Worm (Caenorhabditis elegans): ENCODE measurements around the gene R02F11.9.

Gene R02F11.9

DNA sequence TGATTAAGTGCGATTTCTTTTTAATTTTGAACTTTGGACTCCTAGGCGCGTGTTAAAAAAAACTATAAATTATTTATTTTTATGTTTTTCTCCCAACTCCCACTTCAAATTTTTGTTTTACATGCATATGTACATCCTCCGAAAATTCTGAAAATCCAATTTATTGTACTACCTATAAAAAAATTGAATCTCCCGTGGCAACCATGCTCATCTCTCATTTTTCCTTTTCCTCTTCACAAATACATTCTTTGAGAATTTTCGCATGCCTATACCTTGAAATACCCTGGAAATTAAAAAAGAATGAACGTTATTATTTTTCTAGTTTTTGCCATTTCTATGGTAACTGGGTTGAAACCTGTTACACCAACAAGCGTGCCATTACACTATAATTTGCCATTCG is 1.6 kb downstream of the R02F11.9 start, which contains the start of gene R02F11.10:
TSS of gene R02F11.10 (plus strand) at position 301 of the 400 bp plus-strand sequence.
- TF ChIP-seq nhr-84 (tag; optimal IDR thresholded peaks at IDR 0.05) = no peak
- TF ChIP-seq jun-1 (tag; optimal IDR thresholded peaks at IDR 0.05) = no peak
- TF ChIP-seq sup-37 (GFP tag; optimal IDR thresholded peaks at IDR 0.05) = no peak
- TF ChIP-seq fkh-10 (GFP tag; optimal IDR thresholded peaks at IDR 0.05) = no peak
- no peak for TF ChIP-seq blmp-1 (tag; optimal IDR thresholded peaks at IDR 0.05)

DNA sequence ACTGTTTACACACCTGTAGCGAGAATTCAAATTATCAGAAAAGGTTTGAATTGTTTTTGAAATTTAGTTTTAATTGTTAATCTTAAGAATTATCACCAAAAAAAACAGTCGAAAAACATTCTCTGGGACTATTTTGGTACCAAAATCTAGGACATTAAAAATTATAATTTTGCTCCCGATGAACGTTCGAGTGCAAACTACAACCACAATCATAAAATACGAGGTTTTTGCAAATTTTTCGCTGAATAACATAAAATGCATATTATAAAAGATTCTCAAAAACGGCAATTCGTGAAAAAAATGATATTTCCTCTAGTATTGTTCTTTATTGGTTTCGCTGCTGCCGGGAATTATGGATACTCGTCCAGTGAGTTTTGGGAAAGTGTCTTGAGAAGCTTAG is 3.1 kb downstream of the R02F11.9 start, which contains the start of gene R02F11.12:
TSS of gene R02F11.12 (plus strand) at position 301 of the 400 bp plus-strand sequence.
- no peak for TF ChIP-seq snu-23 (GFP tag; optimal IDR thresholded peaks at IDR 0.05)
- TF ChIP-seq lin-14 (GFP tag; optimal IDR thresholded peaks at IDR 0.05) = no peak

DNA sequence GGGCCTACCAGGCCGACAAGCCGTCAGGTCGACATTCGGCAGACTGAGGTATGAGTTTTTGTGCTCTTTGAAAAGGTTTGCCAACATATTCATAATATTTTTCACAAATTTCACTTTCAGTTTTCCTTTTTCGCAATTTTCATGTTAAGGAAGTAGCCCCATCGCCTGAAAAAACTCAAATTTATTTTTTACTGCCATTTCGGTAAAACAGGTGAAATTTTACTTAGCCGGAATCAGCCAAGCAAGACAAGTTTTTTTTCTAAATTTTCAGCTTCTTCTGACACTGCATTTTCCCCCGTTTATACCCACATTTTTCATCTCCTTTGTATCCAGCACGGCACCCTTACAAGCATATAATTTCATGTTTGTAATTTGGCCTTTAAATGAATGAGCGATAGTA is 4.3 kb downstream of the R02F11.9 start, which contains the start of gene R02F11.11:
TSS of gene R02F11.11 (plus strand) at position 301 of the 400 bp plus-strand sequence.
- TF ChIP-seq nhr-90 (tag; optimal IDR thresholded peaks at IDR 0.05; ENCODE audit: poor library complexity) (no peak), vab-15 (tag; optimal IDR thresholded peaks at IDR 0.05) (no peak), nhr-20 (tag; optimal IDR thresholded peaks at IDR 0.05) (no peak), aly-2 (tag; optimal IDR thresholded peaks at IDR 0.05) (no peak), unc-30 (tag; optimal IDR thresholded peaks at IDR 0.05) (no peak), nhr-12 (tag; optimal IDR thresholded peaks at IDR 0.05) (no peak), dsc-1 (tag; optimal IDR thresholded peaks at IDR 0.05) (no peak), ces-1 (GFP tag; optimal IDR thresholded peaks at IDR 0.05) (no peak), lin-13 (GFP tag; optimal IDR thresholded peaks at IDR 0.05) (no peak), ceh-82 (tag; optimal IDR thresholded peaks at IDR 0.05) (no peak), ceh-90 (tag; optimal IDR thresholded peaks at IDR 0.05) (no peak), swsn-7 (tag; optimal IDR thresholded peaks at IDR 0.05) (no peak), unc-86 (tag; optimal IDR thresholded peaks at IDR 0.05) (no peak), nhr-85 (tag) (no peak), mep-1 (tag; optimal IDR thresholded peaks at IDR 0.05) (no peak), hpl-2 (GFP tag; optimal IDR thresholded peaks at IDR 0.05) (no peak), hlh-4 (tag; optimal IDR thresholded peaks at IDR 0.05) (no peak), fkh-4 (tag; optimal IDR thresholded peaks at IDR 0.05; ENCODE audit: borderline replicate concordance) (no peak), pax-3 (tag; optimal IDR thresholded peaks at IDR 0.05) (no peak)

DNA sequence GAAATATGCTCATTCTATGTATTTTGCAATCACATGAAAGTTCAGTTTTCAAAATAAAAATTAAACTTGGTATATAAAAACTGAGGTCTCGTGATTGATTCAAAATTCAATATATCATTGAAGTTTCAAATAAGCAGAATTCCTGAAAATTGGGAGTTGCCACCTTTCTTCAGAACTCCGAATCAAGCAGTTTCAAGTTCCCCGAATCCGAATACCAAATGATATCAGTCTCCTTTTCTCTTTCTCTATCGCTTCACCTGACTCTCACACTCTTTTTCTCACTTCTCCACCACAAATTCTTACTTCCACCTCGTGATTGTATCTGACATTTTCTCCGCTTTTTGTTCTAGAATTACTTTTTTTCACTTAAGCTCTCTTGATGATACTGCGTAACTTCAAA is 7.0 kb downstream of the R02F11.9 start, which contains the start of gene R02F11.2:
TSS of gene R02F11.2 (plus strand) at position 292 of the 400 bp plus-strand sequence.
- TF ChIP-seq nhr-76 (tag; optimal IDR thresholded peaks at IDR 0.05) = no peak
- peak; percentile 17 for TF ChIP-seq nhr-20 (tag; optimal IDR thresholded peaks at IDR 0.05)
- peak; percentile 28 for TF ChIP-seq swsn-7 (tag; optimal IDR thresholded peaks at IDR 0.05)
- TF ChIP-seq ztf-4 (tag; optimal IDR thresholded peaks at IDR 0.05) = peak; percentile 49
- TF ChIP-seq C16A3.4 (tag; optimal IDR thresholded peaks at IDR 0.05) = no peak
- peak; percentile 92 for TF ChIP-seq hlh-4 (tag; optimal IDR thresholded peaks at IDR 0.05)
- TF ChIP-seq fkh-8 (tag; optimal IDR thresholded peaks at IDR 0.05) = peak; percentile 96
- TF ChIP-seq nhr-11 (tag; optimal IDR thresholded peaks at IDR 0.05) = peak; percentile 7
- peak; percentile 52 for TF ChIP-seq sox-4 (tag; optimal IDR thresholded peaks at IDR 0.05)
- peak; percentile 51 for TF ChIP-seq pax-3 (tag; optimal IDR thresholded peaks at IDR 0.05)
- peak; percentile 85 for TF ChIP-seq nhr-71 (tag; optimal IDR thresholded peaks at IDR 0.05)
- TF ChIP-seq ces-1 (GFP tag; optimal IDR thresholded peaks at IDR 0.05) = no peak
- TF ChIP-seq nhr-47 (tag; optimal IDR thresholded peaks at IDR 0.05) = peak; percentile 74
- TF ChIP-seq efl-1 (optimal IDR thresholded peaks at IDR 0.05) = no peak
- no peak for TF ChIP-seq efl-1 (GFP tag; optimal IDR thresholded peaks at IDR 0.05 in 1 of 2)

DNA sequence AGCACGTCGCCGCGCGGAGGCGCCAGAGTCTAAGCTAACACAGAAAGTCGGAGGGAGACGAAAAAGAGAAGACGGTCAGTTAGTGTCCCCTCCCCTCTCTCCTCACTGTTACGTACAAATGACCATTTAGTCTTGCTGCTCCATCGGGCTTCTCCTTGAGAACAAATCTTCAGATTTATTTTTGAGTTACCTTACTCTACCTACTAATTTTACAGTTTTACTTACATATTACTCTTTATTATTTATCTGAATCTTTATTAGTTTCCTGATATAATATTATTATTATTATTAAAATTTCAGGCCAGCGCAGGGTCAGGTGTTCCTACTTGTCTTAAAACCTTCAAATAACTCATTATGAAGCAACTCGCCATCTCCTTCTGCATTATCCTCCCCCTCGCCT is 13.5 kb downstream of the R02F11.9 start, which contains the start of gene R02F11.1:
TSS of gene R02F11.1 (plus strand) at position 301 of the 400 bp plus-strand sequence.
- TF ChIP-seq mdl-1 (tag; optimal IDR thresholded peaks at IDR 0.05) (no peak), dpl-1 (GFP tag; optimal IDR thresholded peaks at IDR 0.05) (no peak), nhr-20 (tag; optimal IDR thresholded peaks at IDR 0.05) (no peak), fkh-4 (tag; optimal IDR thresholded peaks at IDR 0.05; ENCODE audit: borderline replicate concordance) (no peak)

All from whole organism, L1 larva.